Worm (Caenorhabditis elegans): ENCODE data around the gene nspf-3.
"Not testable (repeated sequence)": the region's sequence is repeated elsewhere in the genome, so short reads cannot be mapped to it uniquely, and the experiment has no call there.

nspf-3 gene

DNA sequence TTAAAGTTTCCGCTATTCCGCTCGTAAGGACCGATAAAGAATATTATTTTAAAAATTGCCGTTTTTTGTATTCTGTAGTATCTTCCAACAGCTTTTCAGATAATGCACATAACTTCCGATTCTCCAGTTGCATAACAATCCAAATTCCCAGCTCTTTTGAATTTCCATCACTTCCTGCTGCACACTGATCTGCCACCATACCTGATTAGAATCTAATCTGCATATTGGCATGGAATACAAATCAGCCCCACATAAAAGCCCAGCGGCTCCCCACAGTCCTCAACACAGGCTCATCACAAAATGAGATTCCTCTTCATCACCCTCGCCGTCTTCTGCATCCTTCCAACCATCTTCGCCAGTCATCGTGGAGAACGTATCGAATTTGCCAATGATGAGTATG lies 1.4 kb downstream of the nspf-3 start, which contains the start of gene nspf-2:
Gene nspf-2 (plus strand): TSS at position 301 of the 400 bp plus-strand sequence.
- TF ChIP-seq F13C5.2, ets-7, tra-4 (tag; optimal IDR thresholded peaks at IDR 0.05): not testable (repeated sequence)

DNA sequence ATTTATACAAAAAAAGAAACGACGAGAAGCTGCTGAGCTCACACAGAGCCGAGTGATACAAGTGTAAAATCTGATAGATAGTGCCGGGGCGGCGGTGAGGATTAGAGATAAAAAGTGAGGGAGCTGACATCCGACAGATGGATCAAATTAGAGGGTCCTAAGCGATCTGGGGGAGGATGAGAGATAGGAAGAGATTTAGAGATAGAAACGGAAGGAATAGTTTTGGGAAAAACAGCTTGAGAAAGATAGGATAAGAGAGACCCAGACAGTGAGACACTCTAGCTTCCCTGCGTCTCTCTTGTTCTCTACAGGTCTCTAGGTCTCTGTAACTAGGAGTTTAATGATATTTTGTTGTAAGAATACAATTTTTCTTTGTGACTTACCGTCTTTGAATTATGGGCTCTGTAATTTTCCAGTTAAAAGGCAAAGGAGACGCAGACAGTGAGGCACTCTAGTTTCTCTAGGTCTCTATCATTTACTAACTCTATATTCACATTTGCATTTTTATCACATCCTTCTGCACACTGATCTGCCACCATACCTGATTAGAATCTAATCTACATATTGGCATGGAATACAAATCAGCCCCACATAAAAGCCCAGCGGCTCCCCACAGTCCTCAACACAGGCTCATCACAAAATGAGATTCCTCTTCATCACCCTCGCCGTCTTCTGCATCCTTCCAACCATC lies 2.9 kb downstream of the nspf-3 start, which contains the start of the genes sup-9 and nspf-1:
Gene sup-9 (minus strand): TSS at position 43 of the 691 bp plus-strand sequence.
Gene nspf-1 (plus strand): TSS at position 641 of the 691 bp plus-strand sequence.
- TF ChIP-seq flt-1 (GFP tag; IDR thresholded peaks at IDR 0.05) (no peak), hnd-1 (tag; optimal IDR thresholded peaks at IDR 0.05) (no peak), ets-7 (tag; optimal IDR thresholded peaks at IDR 0.05) (no peak), F13C5.2 (tag; optimal IDR thresholded peaks at IDR 0.05) (no peak), pes-1 (GFP tag; IDR thresholded peaks at IDR 0.05) (no peak), B0310.2 (tag; optimal IDR thresholded peaks at IDR 0.05) (no peak), tbx-11 (GFP tag; IDR thresholded peaks at IDR 0.05) (no peak)

DNA sequence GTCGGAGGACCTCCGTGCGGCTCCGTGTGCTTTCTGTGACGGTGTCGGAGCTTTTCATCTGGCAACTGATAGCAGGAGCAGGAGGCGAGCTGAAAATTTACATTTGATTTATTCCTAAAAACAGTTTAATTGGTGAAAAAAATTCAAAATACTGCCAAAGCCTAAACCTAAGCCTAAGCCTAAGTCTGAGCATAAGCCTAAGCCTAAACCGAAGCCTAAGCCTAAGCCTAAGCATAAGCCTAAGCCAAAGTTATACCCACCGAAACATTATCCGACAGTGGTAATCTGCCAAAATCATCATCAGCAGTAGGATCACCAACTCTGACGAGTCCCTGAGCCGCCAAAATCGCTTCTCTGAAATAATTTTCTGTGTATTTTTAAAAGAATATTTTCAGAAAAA lies 5.2 kb downstream of the nspf-3 start:
- TF ChIP-seq sea-1 (GFP tag; conservative IDR thresholded peaks at IDR 0.05) (no peak), ceh-13 (GFP tag; optimal IDR thresholded peaks at IDR 0.05) (no peak), hnd-1 (tag; optimal IDR thresholded peaks at IDR 0.05) (no peak), hmg-4 (GFP tag; optimal IDR thresholded peaks at IDR 0.05) (no peak), hmbx-1 (tag; optimal IDR thresholded peaks at IDR 0.05) (no peak), ceh-36 (tag; optimal IDR thresholded peaks at IDR 0.05) (no peak), flt-1 (GFP tag; IDR thresholded peaks at IDR 0.05) (no peak), tra-4 (tag; optimal IDR thresholded peaks at IDR 0.05) (no peak), aly-1 (tag; optimal IDR thresholded peaks at IDR 0.05) (no peak), tbx-37 (GFP tag; conservative IDR thresholded peaks at IDR 0.05) (no peak), ets-7 (tag; optimal IDR thresholded peaks at IDR 0.05) (no peak), ama-1 (optimal IDR thresholded peaks at IDR 0.05) (no peak)

DNA sequence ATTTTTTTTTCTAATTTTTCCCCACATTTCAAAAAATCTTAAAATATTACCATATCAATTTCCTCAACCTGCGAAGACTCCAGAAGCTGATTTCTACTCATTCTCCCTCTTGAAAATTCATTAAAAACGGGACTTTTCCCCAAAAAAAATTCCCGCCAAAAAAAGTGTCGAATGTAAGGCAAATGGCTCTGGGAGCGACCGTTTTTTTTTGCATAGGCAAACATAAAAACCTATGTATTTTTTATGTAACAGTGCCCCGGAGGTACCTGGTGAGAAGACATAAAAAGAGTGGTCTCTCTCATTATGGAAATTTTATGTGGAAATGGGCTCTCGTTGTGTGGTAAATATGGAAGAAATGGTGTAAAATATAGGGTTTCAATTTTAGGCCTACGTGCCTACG lies 5.8 kb downstream of the nspf-3 start, which contains the start of gene ceh-87:
Gene ceh-87 (minus strand): TSS at position 101 of the 400 bp plus-strand sequence.
- TF ChIP-seq tra-4 (tag; optimal IDR thresholded peaks at IDR 0.05) (no peak), hmg-4 (GFP tag; optimal IDR thresholded peaks at IDR 0.05) (no peak), hnd-1 (tag; optimal IDR thresholded peaks at IDR 0.05) (no peak), sea-1 (GFP tag; conservative IDR thresholded peaks at IDR 0.05) (no peak), scrt-1 (GFP tag; IDR thresholded peaks at IDR 0.05) (no peak), ets-7 (tag; optimal IDR thresholded peaks at IDR 0.05) (no peak), F13C5.2 (tag; optimal IDR thresholded peaks at IDR 0.05) (no peak), tbx-37 (GFP tag; conservative IDR thresholded peaks at IDR 0.05) (no peak), pes-1 (GFP tag; IDR thresholded peaks at IDR 0.05) (no peak), hmbx-1 (tag; optimal IDR thresholded peaks at IDR 0.05) (no peak)

DNA sequence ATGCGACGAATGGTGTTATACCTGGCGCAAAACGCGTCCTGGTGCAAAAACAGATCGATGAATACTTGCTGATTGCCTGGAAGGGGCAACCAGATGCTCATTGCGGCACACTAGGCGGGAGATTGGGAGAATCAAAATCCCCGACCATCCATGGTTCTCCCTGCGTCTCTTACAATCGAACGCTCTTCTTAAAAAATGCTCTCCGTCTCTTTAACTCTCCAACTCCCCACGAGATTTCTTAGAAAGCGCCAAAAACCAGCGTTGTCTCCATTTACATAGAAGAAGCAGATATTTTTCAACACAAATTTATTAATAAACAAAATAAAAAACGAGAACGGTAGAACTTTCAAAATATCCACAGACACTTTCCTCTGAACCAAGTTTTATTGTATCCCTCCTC lies 8.9 kb downstream of the nspf-3 start, which contains the start of gene F34D6.1:
Gene F34D6.1 (minus strand): TSS at position 101 of the 400 bp plus-strand sequence.
- TF ChIP-seq pes-1 (GFP tag; IDR thresholded peaks at IDR 0.05) (no peak), aly-1 (tag; optimal IDR thresholded peaks at IDR 0.05) (no peak), B0310.2 (tag; optimal IDR thresholded peaks at IDR 0.05) (no peak), scrt-1 (GFP tag; IDR thresholded peaks at IDR 0.05) (no peak), tbx-37 (GFP tag; conservative IDR thresholded peaks at IDR 0.05) (no peak), ama-1 (optimal IDR thresholded peaks at IDR 0.05) (no peak), ceh-13 (GFP tag; optimal IDR thresholded peaks at IDR 0.05) (no peak), tra-4 (tag; optimal IDR thresholded peaks at IDR 0.05) (no peak), hmbx-1 (tag; optimal IDR thresholded peaks at IDR 0.05) (no peak), ets-7 (tag; optimal IDR thresholded peaks at IDR 0.05) (no peak), hmg-4 (GFP tag; optimal IDR thresholded peaks at IDR 0.05) (no peak), tbx-11 (GFP tag; IDR thresholded peaks at IDR 0.05) (no peak), ceh-36 (tag; optimal IDR thresholded peaks at IDR 0.05) (no peak), flt-1 (GFP tag; IDR thresholded peaks at IDR 0.05) (no peak), F13C5.2 (tag; optimal IDR thresholded peaks at IDR 0.05) (no peak), hnd-1 (tag; optimal IDR thresholded peaks at IDR 0.05) (no peak), sea-1 (GFP tag; conservative IDR thresholded peaks at IDR 0.05) (no peak)

DNA sequence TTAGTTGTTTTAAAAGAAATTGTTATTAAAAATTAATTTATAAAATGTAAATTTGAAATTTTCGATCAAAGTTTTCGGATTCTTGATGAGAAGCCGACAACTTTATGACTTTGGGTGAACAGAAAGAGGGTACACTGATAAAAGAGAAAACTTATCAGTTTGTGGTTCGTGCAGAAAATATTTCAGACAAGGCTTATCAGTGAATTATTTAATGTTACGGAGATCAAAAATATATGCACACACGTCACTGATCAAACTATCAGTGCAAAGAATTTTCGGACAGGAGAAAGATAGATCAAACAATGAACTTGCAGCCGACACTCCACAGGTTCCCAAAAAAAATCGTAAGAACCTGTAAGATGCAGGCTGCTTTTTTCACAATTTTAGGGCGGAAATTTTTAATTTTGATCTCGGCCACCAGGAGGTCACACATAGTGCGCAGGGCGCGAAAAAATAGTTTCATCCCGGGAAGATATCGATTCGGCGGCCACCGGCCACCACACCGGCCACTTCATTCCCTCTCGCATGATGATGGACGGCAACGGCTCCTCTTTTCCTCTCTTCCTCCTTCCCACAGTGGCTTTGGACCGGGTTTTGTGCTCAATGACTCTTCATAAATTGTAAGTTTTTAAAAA lies 12.3 kb downstream of the nspf-3 start, which contains the start of gene F22E5.17:
Gene F22E5.17 (plus strand): TSS at position 508 of the 635 bp plus-strand sequence.
- TF ChIP-seq ama-1 (optimal IDR thresholded peaks at IDR 0.05) = no peak
- no peak for TF ChIP-seq pes-1 (GFP tag; IDR thresholded peaks at IDR 0.05)
- TF ChIP-seq tbx-37 (GFP tag; conservative IDR thresholded peaks at IDR 0.05) = no peak
- no peak for TF ChIP-seq F13C5.2 (tag; optimal IDR thresholded peaks at IDR 0.05)
- no peak for TF ChIP-seq hmbx-1 (tag; optimal IDR thresholded peaks at IDR 0.05)
- TF ChIP-seq ceh-13 (GFP tag; optimal IDR thresholded peaks at IDR 0.05) = no peak
- TF ChIP-seq ceh-36 (tag; optimal IDR thresholded peaks at IDR 0.05) = no peak
- no peak for TF ChIP-seq tbx-11 (GFP tag; IDR thresholded peaks at IDR 0.05)
- no peak for TF ChIP-seq sea-1 (GFP tag; conservative IDR thresholded peaks at IDR 0.05)

DNA sequence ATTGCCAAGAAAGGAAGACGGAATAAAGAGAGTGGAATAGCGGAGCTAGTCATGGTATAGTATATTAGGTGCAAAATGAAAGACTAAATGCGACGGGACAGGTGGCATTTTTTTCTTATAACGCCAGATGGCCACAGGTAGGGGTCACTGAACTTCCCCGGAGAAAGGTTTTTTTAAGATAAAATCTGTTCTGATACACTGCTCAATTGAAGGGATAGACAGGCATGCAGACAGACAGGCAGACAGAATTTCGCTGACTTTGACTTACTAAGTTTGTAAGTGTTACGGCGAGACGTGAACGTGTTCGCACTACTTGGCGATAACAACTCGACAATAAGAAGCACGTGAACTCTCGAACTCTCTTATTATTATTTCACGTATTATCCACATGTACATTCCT lies 16.4 kb downstream of the nspf-3 start, which contains the start of the genes F22E5.20 and F22E5.1:
Gene F22E5.20 (minus strand): TSS at position 101 of the 400 bp plus-strand sequence.
Gene F22E5.1 (plus strand): TSS at position 242 of the 400 bp plus-strand sequence.
- not testable (repeated sequence) for TF ChIP-seq B0310.2 (tag; optimal IDR thresholded peaks at IDR 0.05); pes-1 (GFP tag; IDR thresholded peaks at IDR 0.05); ceh-13 (GFP tag; optimal IDR thresholded peaks at IDR 0.05)
